Worm (Caenorhabditis elegans) whole organism, late embryonic: Measurements from ENCODE around the gene C56G2.9.

Experiments
- C08G9.2 ChIP-seq: sonication (generic microtip); optimal IDR thresholded peaks from 2 replicates; lab custom pipeline; 2016; ENCODE audit warnings: mild to moderate bottlenecking, missing genetic modification characterization, moderate library complexity, missing compliant biosample characterization
- C38D4.7 ChIP-seq: fragments of 200-800 bp; sonication (Bioruptor generic); optimal IDR thresholded peaks from 2 replicates; lab custom pipeline; 2018; ENCODE audit warnings: mild to moderate bottlenecking, missing genetic modification characterization, moderate library complexity, missing compliant biosample characterization
- K09A11.1 ChIP-seq: sonication (generic microtip); optimal IDR thresholded peaks from 2 replicates; lab custom pipeline; 2017; ENCODE audit warnings: antibody characterized with exemption, mild to moderate bottlenecking, missing genetic modification characterization, missing compliant biosample characterization; ENCODE audit not compliant: insufficient read depth
- T23F11.4 ChIP-seq: fragments of 200-800 bp; sonication (Bioruptor generic); optimal IDR thresholded peaks from 2 replicates; lab custom pipeline; 2018; ENCODE audit warnings: mild to moderate bottlenecking, missing genetic modification characterization, missing compliant biosample characterization
- ahr-1 ChIP-seq: sonication (generic microtip); optimal IDR thresholded peaks from 2 replicates; lab custom pipeline; 2016; ENCODE audit warnings: missing genetic modification characterization, missing compliant biosample characterization
- ceh-19 ChIP-seq: fragments of 200-800 bp; sonication (Bioruptor generic); optimal IDR thresholded peaks from 2 replicates; lab custom pipeline; 2018; ENCODE audit warnings: mild to moderate bottlenecking, missing genetic modification characterization, missing compliant biosample characterization
- ceh-2 ChIP-seq: sonication (generic microtip); optimal IDR thresholded peaks from 2 replicates; lab custom pipeline; 2016; ENCODE audit warnings: missing genotype, missing genetic modification characterization, missing compliant biosample characterization
- ceh-22 ChIP-seq: sonication (generic microtip); optimal IDR thresholded peaks from 2 replicates; lab custom pipeline; 2017; ENCODE audit warnings: missing biosample characterization, missing genetic modification characterization
- ceh-24 ChIP-seq: sonication (generic microtip); optimal IDR thresholded peaks from 2 replicates; lab custom pipeline; 2016; ENCODE audit warnings: mild to moderate bottlenecking, missing genetic modification characterization, missing compliant biosample characterization
- ceh-30 ChIP-seq: fragments of 150-350 bp; optimal IDR thresholded peaks from 2 replicates; lab custom pipeline; 2014; ENCODE audit warnings: missing biosample characterization, missing genetic modification characterization
- ceh-31 ChIP-seq: sonication (generic microtip); optimal IDR thresholded peaks from 2 replicates; lab custom pipeline; 2016; ENCODE audit warnings: missing genetic modification characterization, missing compliant biosample characterization
- ceh-6 ChIP-seq: fragments of 200-800 bp; sonication (Bioruptor generic); optimal IDR thresholded peaks from 2 replicates; lab custom pipeline; 2018; ENCODE audit warnings: mild to moderate bottlenecking, missing genetic modification characterization, missing compliant biosample characterization
- ceh-9 ChIP-seq: sonication (generic microtip); optimal IDR thresholded peaks from 2 replicates; lab custom pipeline; 2016; ENCODE audit warnings: mild to moderate bottlenecking, missing genetic modification characterization, inconsistent platforms, missing compliant biosample characterization
- che-1 ChIP-seq: sonication (generic microtip); optimal IDR thresholded peaks from 2 replicates; lab custom pipeline; 2016; ENCODE audit warnings: mild to moderate bottlenecking, missing genetic modification characterization, missing compliant biosample characterization
- dmd-4 ChIP-seq: sonication (generic microtip); optimal IDR thresholded peaks from 2 replicates; lab custom pipeline; 2016; ENCODE audit warnings: borderline replicate concordance, missing genetic modification characterization, missing compliant biosample characterization
- dve-1 ChIP-seq: sonication (generic microtip); optimal IDR thresholded peaks from 2 replicates; lab custom pipeline; 2017; ENCODE audit warnings: antibody characterized with exemption, mild to moderate bottlenecking, missing genetic modification characterization, missing compliant biosample characterization
- elt-2 ChIP-seq: sonication (generic microtip); optimal IDR thresholded peaks from 2 replicates; lab custom pipeline; 2016; ENCODE audit warnings: missing genetic modification reagents, missing genetic modification characterization, missing compliant biosample characterization
- ets-4 ChIP-seq: sonication (generic microtip); optimal IDR thresholded peaks from 2 replicates; lab custom pipeline; 2016; ENCODE audit warnings: missing genetic modification characterization, missing compliant biosample characterization
- eyg-1 ChIP-seq: sonication (generic microtip); optimal IDR thresholded peaks from 2 replicates; lab custom pipeline; 2016; ENCODE audit warnings: missing genotype, missing genetic modification characterization, missing compliant biosample characterization
- fkh-6 ChIP-seq: sonication (generic microtip); optimal IDR thresholded peaks from 2 replicates; lab custom pipeline; 2016; ENCODE audit warnings: missing genetic modification characterization, missing compliant biosample characterization
- hlh-13 ChIP-seq: fragments of 200-800 bp; sonication (Bioruptor generic); optimal IDR thresholded peaks from 2 replicates; lab custom pipeline; 2018; ENCODE audit warnings: mild to moderate bottlenecking, missing genetic modification characterization, missing compliant biosample characterization
- hlh-15 ChIP-seq: sonication (generic microtip); optimal IDR thresholded peaks from 2 replicates; lab custom pipeline; 2016; ENCODE audit warnings: missing genetic modification characterization, missing compliant biosample characterization
- hlh-30 ChIP-seq: sonication (generic microtip); optimal IDR thresholded peaks from 2 replicates; lab custom pipeline; 2017; ENCODE audit warnings: antibody characterized with exemption, missing genetic modification characterization, missing compliant biosample characterization; ENCODE audit not compliant: insufficient read depth
- hlh-6 ChIP-seq: sonication (generic microtip); optimal IDR thresholded peaks from 2 replicates; lab custom pipeline; 2016; ENCODE audit warnings: missing genotype, missing genetic modification characterization, missing compliant biosample characterization
- madf-2 ChIP-seq: sonication (generic microtip); optimal IDR thresholded peaks from 2 replicates; lab custom pipeline; 2017; ENCODE audit warnings: missing genetic modification characterization, missing compliant biosample characterization
- nfya-1 ChIP-seq: sonication (generic microtip); optimal IDR thresholded peaks from 2 replicates; lab custom pipeline; 2017; ENCODE audit warnings: missing genetic modification characterization, mild to moderate bottlenecking, missing compliant biosample characterization, antibody characterized with exemption, moderate library complexity
- nhr-11 ChIP-seq: fragments of 150-350 bp; optimal IDR thresholded peaks from 2 replicates; lab custom pipeline; 2014; ENCODE audit warnings: missing biosample characterization, missing genetic modification characterization
- pat-9 ChIP-seq: fragments of 200-800 bp; sonication (Bioruptor generic); optimal IDR thresholded peaks from 2 replicates; lab custom pipeline; 2018; ENCODE audit warnings: mild to moderate bottlenecking, missing genetic modification characterization, moderate library complexity, missing compliant biosample characterization
- pax-1 ChIP-seq: fragments of 150-350 bp; optimal IDR thresholded peaks from 2 replicates; lab custom pipeline; 2014; ENCODE audit warnings: missing biosample characterization, missing genetic modification characterization
- pha-2 ChIP-seq: sonication (generic microtip); optimal IDR thresholded peaks from 2 replicates; lab custom pipeline; 2017; ENCODE audit warnings: mild to moderate bottlenecking, missing genetic modification characterization, missing compliant biosample characterization
- pha-4 ChIP-seq: fragments of 150-350 bp; optimal IDR thresholded peaks from 2 replicates; lab custom pipeline; 2018; ENCODE audit warnings: missing biosample characterization, missing genetic modification reagents, missing genetic modification characterization
- pqm-1 ChIP-seq: sonication (generic microtip); optimal IDR thresholded peaks from 2 replicates; lab custom pipeline; 2016; ENCODE audit warnings: missing genetic modification characterization, missing compliant biosample characterization
- pros-1 ChIP-seq: fragments of 150-350 bp; optimal IDR thresholded peaks from 2 replicates; lab custom pipeline; 2014; ENCODE audit warnings: missing biosample characterization, missing genetic modification reagents, missing genetic modification characterization
- ref-2 ChIP-seq: sonication (generic microtip); optimal IDR thresholded peaks from 2 replicates; lab custom pipeline; 2016; ENCODE audit warnings: missing genetic modification characterization, missing compliant biosample characterization
- sdc-2 ChIP-seq: sonication (generic microtip); optimal IDR thresholded peaks from 2 replicates; lab custom pipeline; 2016; ENCODE audit warnings: missing genotype, missing genetic modification characterization, missing compliant biosample characterization
- sox-2 ChIP-seq: fragments of 200-800 bp; sonication (Bioruptor generic); IDR thresholded peaks from 2 replicates; pipeline ENCODE4 v1.3.6; 2022; ENCODE audit warnings: missing genetic modification reagents, missing genetic modification characterization, missing compliant biosample characterization
- sox-4 ChIP-seq: sonication (generic microtip); optimal IDR thresholded peaks from 2 replicates; lab custom pipeline; 2017; ENCODE audit warnings: mild to moderate bottlenecking, missing genetic modification characterization, inconsistent platforms, missing compliant biosample characterization
- syd-9 ChIP-seq: sonication (generic microtip); optimal IDR thresholded peaks from 2 replicates; lab custom pipeline; 2016; ENCODE audit warnings: mild to moderate bottlenecking, missing genetic modification characterization, moderate library complexity, missing compliant biosample characterization
- tbx-2 ChIP-seq: sonication (generic microtip); optimal IDR thresholded peaks from 2 replicates; lab custom pipeline; 2016; ENCODE audit warnings: missing genetic modification characterization, missing compliant biosample characterization
- unc-3 ChIP-seq, 2 experiments: fragments of 200-800 bp in 1 of 2; sonication (Bioruptor generic) in 1 of 2; sonication (generic microtip) in 1 of 2; conservative IDR thresholded peaks in 1 of 2; optimal IDR thresholded peaks in 1 of 2; 2 replicates each; pipeline versions ENCODE4 v1.3.6 to Lab custom; 2016 to 2022; ENCODE audit warnings: missing compliant biosample characterization in 2 of 2, missing genetic modification characterization in 2 of 2, missing genetic modification reagents in 1 of 2
- unc-42 ChIP-seq: sonication (generic microtip); optimal IDR thresholded peaks from 2 replicates; lab custom pipeline; 2016; ENCODE audit warnings: missing genotype, missing genetic modification characterization, missing compliant biosample characterization
- unc-55 ChIP-seq: sonication (generic microtip); optimal IDR thresholded peaks from 2 replicates; lab custom pipeline; 2017; ENCODE audit warnings: missing biosample characterization, missing genetic modification reagents, missing genetic modification characterization
- zip-5 ChIP-seq: sonication (generic microtip); optimal IDR thresholded peaks from 2 replicates; lab custom pipeline; 2016; ENCODE audit warnings: missing genetic modification characterization, missing compliant biosample characterization

Gene C56G2.9

ce11 chrIII:6310352-6310751 lies 32.8 kb downstream of the C56G2.9 start:
- TF ChIP-seq unc-55 (no peak), unc-42 (tag; lab: Kevin White, UChicago) (peak; percentile 90)

ce11 chrIII:6309066-6309465 lies 34.1 kb downstream of the C56G2.9 start, which contains the start of gene gar-2:
TSS of gene gar-2 (plus strand) at chrIII:6309366.
- TF ChIP-seq T23F11.4 (GFP tag; lab: Kevin White, UChicago) = no peak
- TF ChIP-seq ets-4 = no peak
- no peak for TF ChIP-seq madf-2 (tag; lab: Kevin White, UChicago)
- no peak for TF ChIP-seq ref-2 (tag; lab: Kevin White, UChicago)
- TF ChIP-seq nhr-11 (tag; lab: Kevin White, UChicago) = no peak
- TF ChIP-seq elt-2 (tag; lab: Kevin White, UChicago) = no peak
- TF ChIP-seq ceh-9 = no peak
- no peak for TF ChIP-seq pha-2 (tag; lab: Kevin White, UChicago)
- no peak for TF ChIP-seq ceh-31 (tag; lab: Kevin White, UChicago)
- TF ChIP-seq unc-55 = no peak
- TF ChIP-seq hlh-13 (GFP tag; lab: Kevin White, UChicago) = no peak
- no peak for TF ChIP-seq ceh-22 (tag; lab: Kevin White, UChicago)
- TF ChIP-seq zip-5 (tag; lab: Kevin White, UChicago) = no peak
- TF ChIP-seq, all 69 proteins: peak for 0

ce11 chrIII:6307832-6308231 lies 35.3 kb downstream of the C56G2.9 start:
- TF ChIP-seq C08G9.2 = no peak
- TF ChIP-seq unc-42 (tag; lab: Kevin White, UChicago) = peak; percentile 56

ce11 chrIII:6303787-6304186 lies 39.3 kb downstream of the C56G2.9 start:
- TF ChIP-seq nfya-1 (tag; lab: Kevin White, UChicago) (no peak), hlh-15 (tag; lab: Kevin White, UChicago) (no peak), pax-1 (tag; lab: Kevin White, UChicago) (no peak), ceh-6 (no peak), ref-2 (tag; lab: Kevin White, UChicago) (no peak), dve-1 (tag; lab: Kevin White, UChicago) (no peak), T23F11.4 (GFP tag; lab: Kevin White, UChicago) (no peak), hlh-30 (no peak), eyg-1 (no peak), hlh-6 (tag; lab: Kevin White, UChicago) (no peak), sdc-2 (tag; lab: Kevin White, UChicago) (no peak), ceh-9 (no peak), che-1 (no peak), pat-9 (tag; lab: Kevin White, UChicago) (no peak), fkh-6 (tag; lab: Kevin White, UChicago) (no peak)

ce11 chrIII:6303114-6303647 lies 39.9 kb downstream of the C56G2.9 start, which contains the start of gene F47D12.9:
TSS of gene F47D12.9 (minus strand) at chrIII:6303380.
- TF ChIP-seq pha-4 = no peak
- TF ChIP-seq tbx-2 = no peak
- TF ChIP-seq elt-2 (tag; lab: Kevin White, UChicago) = peak; percentile 81
- TF ChIP-seq ceh-2 (tag; lab: Kevin White, UChicago) = no peak
- TF ChIP-seq ceh-22 (tag; lab: Kevin White, UChicago) = no peak
- peak; percentile 58 for TF ChIP-seq ceh-31 (tag; lab: Kevin White, UChicago)
- TF ChIP-seq sox-2 (GFP tag; lab: Robert Waterston, UW) = peak; percentile 25; the same call in 1 of the 2 replicates
- no peak for TF ChIP-seq pqm-1 (tag; lab: Kevin White, UChicago)
- TF ChIP-seq che-1 = no peak
- no peak for TF ChIP-seq ceh-24 (tag; lab: Kevin White, UChicago)
- no peak for TF ChIP-seq pros-1 (tag; lab: Kevin White, UChicago)
- no peak for TF ChIP-seq nhr-11 (tag; lab: Kevin White, UChicago)
- no peak for TF ChIP-seq unc-3 (GFP tag; conservative IDR thresholded peaks at IDR 0.05; lab: Robert Waterston, UW)
- TF ChIP-seq unc-3 (tag; optimal IDR thresholded peaks at IDR 0.05; lab: Kevin White, UChicago) = no peak
- no peak for TF ChIP-seq ahr-1 (tag; lab: Kevin White, UChicago)
- no peak for TF ChIP-seq sox-4 (tag; lab: Kevin White, UChicago)
- TF ChIP-seq ceh-19 (GFP tag; lab: Kevin White, UChicago) = no peak
- no peak for TF ChIP-seq syd-9 (tag; lab: Kevin White, UChicago)
- no peak for TF ChIP-seq dmd-4 (tag; lab: Kevin White, UChicago)
- no peak for TF ChIP-seq ceh-6
- no peak for TF ChIP-seq C38D4.7 (GFP tag; lab: Kevin White, UChicago)
- TF ChIP-seq K09A11.1 = no peak
- no peak for TF ChIP-seq ceh-30 (tag; lab: Kevin White, UChicago)
- TF ChIP-seq dve-1 (tag; lab: Kevin White, UChicago) = no peak
- TF ChIP-seq unc-42 (tag; lab: Kevin White, UChicago) = no peak
- peak; percentile 97 for TF ChIP-seq hlh-30
